Worm (Caenorhabditis elegans): Measurements from ENCODE around the gene T10B5.7.
"Not testable (repeated sequence)": the region's sequence is repeated elsewhere in the genome, so short reads cannot be mapped to it uniquely, and the experiment has no call there.

DNA sequence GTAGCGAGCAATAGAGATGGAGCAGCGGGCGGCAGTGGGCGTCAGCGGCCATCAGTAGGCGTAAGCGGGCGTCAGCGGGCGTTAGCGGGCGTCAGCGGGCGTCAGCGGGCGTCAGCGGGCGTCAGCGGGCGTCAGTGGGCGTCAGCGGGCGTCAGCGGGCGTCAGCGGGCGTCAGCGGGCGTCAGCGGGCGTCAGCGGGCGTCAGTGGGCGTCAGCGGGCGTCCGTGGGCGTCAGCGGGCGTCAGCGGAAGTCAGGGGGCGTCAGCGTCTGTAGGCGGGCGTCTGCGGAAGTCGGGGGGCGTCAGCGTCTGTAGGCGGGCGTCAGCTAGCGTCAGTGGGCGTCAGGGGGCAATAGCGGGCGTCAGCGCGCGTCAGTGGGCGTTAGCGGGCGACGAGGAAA is 4.0 kb downstream of the T10B5.7 start:
- TF ChIP-seq fkh-10 (GFP tag; optimal IDR thresholded peaks at IDR 0.05); daf-16 (GFP tag; optimal IDR thresholded peaks at IDR 0.05); daf-16 (tag; optimal IDR thresholded peaks at IDR 0.05): not testable (repeated sequence)
